Fruit fly (Drosophila melanogaster) whole organism, embryonic: ENCODE measurements around the gene CG4942.

Experiments used
- Antp ChIP-seq: fragments of 200-800 bp; sonication (Bioruptor generic); optimal IDR thresholded peaks from 3 replicates; lab custom pipeline; 2016; ENCODE audit warnings: missing biosample characterization, missing genetic modification characterization
- Atf-2 ChIP-seq: fragments of 200-800 bp; sonication (Bioruptor generic); optimal IDR thresholded peaks from 2 replicates; lab custom pipeline; 2016; ENCODE audit warnings: missing biosample characterization, missing genetic modification characterization
- B-H2 ChIP-seq: fragments of 200-800 bp; sonication (Bioruptor generic); optimal IDR thresholded peaks from 2 replicates; lab custom pipeline; 2018; ENCODE audit warnings: missing biosample characterization, mild to moderate bottlenecking, missing genetic modification characterization
- CG10147 ChIP-seq: fragments of 200-800 bp; sonication (Bioruptor generic); optimal IDR thresholded peaks from 2 replicates; lab custom pipeline; 2019; ENCODE audit warnings: missing biosample characterization, mild to moderate bottlenecking, missing genetic modification characterization, moderate library complexity
- CG10267 ChIP-seq: fragments of 200-800 bp; sonication (Bioruptor generic); optimal IDR thresholded peaks from 2 replicates; lab custom pipeline; 2018; ENCODE audit warnings: missing biosample characterization, mild to moderate bottlenecking, missing genetic modification characterization, moderate library complexity
- CG10274 ChIP-seq: fragments of 200-800 bp; sonication (Bioruptor generic); optimal IDR thresholded peaks from 3 replicates; lab custom pipeline; 2017; ENCODE audit warnings: missing biosample characterization, mild to moderate bottlenecking, missing genetic modification characterization
- CG10979 ChIP-seq: fragments of 200-800 bp; sonication (Bioruptor generic); optimal IDR thresholded peaks from 2 replicates; lab custom pipeline; 2018; ENCODE audit warnings: missing biosample characterization, mild to moderate bottlenecking, missing genetic modification characterization, moderate library complexity
- CG11695 ChIP-seq: fragments of 200-800 bp; sonication (Bioruptor generic); IDR thresholded peaks from 3 replicates; pipeline ENCODE4 v1.3.6; 2022; ENCODE audit warnings: missing biosample characterization, missing genetic modification characterization
- CG11723 ChIP-seq: fragments of 200-800 bp; sonication (Bioruptor generic); optimal IDR thresholded peaks from 2 replicates; lab custom pipeline; 2017; ENCODE audit warnings: missing biosample characterization, mild to moderate bottlenecking, missing genetic modification characterization
- CG1233 ChIP-seq: fragments of 200-800 bp; sonication (Bioruptor generic); optimal IDR thresholded peaks from 4 replicates; lab custom pipeline; 2018; ENCODE audit warnings: missing biosample characterization, mild to moderate bottlenecking, missing genetic modification characterization
- CG13775 ChIP-seq: fragments of 200-800 bp; sonication (Bioruptor generic); optimal IDR thresholded peaks from 3 replicates; lab custom pipeline; 2017; ENCODE audit warnings: missing biosample characterization, mild to moderate bottlenecking, missing genetic modification characterization
- CG14050 ChIP-seq: fragments of 200-800 bp; sonication (Bioruptor generic); IDR thresholded peaks from 3 replicates; pipeline ENCODE4 v1.3.6; 2022; ENCODE audit warnings: missing biosample characterization, missing genetic modification characterization
- CG16779 ChIP-seq: fragments of 200-800 bp; sonication (Bioruptor generic); IDR thresholded peaks from 2 replicates; pipeline ENCODE4 v1.3.6; 2022; ENCODE audit warnings: missing biosample characterization, missing genetic modification characterization
- CG16815 ChIP-seq: fragments of 200-800 bp; sonication (Bioruptor generic); optimal IDR thresholded peaks from 3 replicates; lab custom pipeline; 2017; ENCODE audit warnings: missing biosample characterization, mild to moderate bottlenecking, missing genetic modification characterization
- CG17361 ChIP-seq: fragments of 200-800 bp; sonication (Bioruptor generic); IDR thresholded peaks from 3 replicates; pipeline ENCODE4 v1.3.6; 2022; ENCODE audit warnings: missing biosample characterization, missing genetic modification characterization
- CG17912 ChIP-seq: fragments of 200-800 bp; sonication (Bioruptor generic); optimal IDR thresholded peaks from 2 replicates; lab custom pipeline; 2018; ENCODE audit warnings: missing biosample characterization, mild to moderate bottlenecking, missing genetic modification characterization
- CG18011 ChIP-seq: fragments of 200-800 bp; sonication (Bioruptor generic); optimal IDR thresholded peaks from 2 replicates; lab custom pipeline; 2017; ENCODE audit warnings: missing biosample characterization, missing genetic modification characterization, mild to moderate bottlenecking, moderate library complexity, missing genotype
- CG18764 ChIP-seq: fragments of 200-800 bp; sonication (Bioruptor generic); optimal IDR thresholded peaks from 3 replicates; lab custom pipeline; 2016; ENCODE audit warnings: missing biosample characterization, missing genetic modification characterization
- CG2116 ChIP-seq: fragments of 200-800 bp; sonication (Bioruptor generic); optimal IDR thresholded peaks from 3 replicates; lab custom pipeline; 2018; ENCODE audit warnings: missing biosample characterization, mild to moderate bottlenecking, missing genetic modification characterization
- CG2678 ChIP-seq: fragments of 200-800 bp; sonication (Bioruptor generic); optimal IDR thresholded peaks from 3 replicates; lab custom pipeline; 2019; ENCODE audit warnings: missing biosample characterization, mild to moderate bottlenecking, missing genetic modification characterization, moderate library complexity
- CG30403 ChIP-seq: fragments of 200-800 bp; sonication (Bioruptor generic); optimal IDR thresholded peaks from 3 replicates; lab custom pipeline; 2016; ENCODE audit warnings: missing biosample characterization, missing genetic modification characterization
- CG4404 ChIP-seq: fragments of 200-800 bp; sonication (Bioruptor generic); IDR thresholded peaks from 2 replicates; pipeline ENCODE4 v1.3.6; 2022; ENCODE audit warnings: missing biosample characterization, missing genetic modification characterization
- CG4424 ChIP-seq: fragments of 200-800 bp; sonication (Bioruptor generic); optimal IDR thresholded peaks from 3 replicates; lab custom pipeline; 2016; ENCODE audit warnings: missing biosample characterization, missing genetic modification characterization
- CG5245 ChIP-seq: fragments of 200-800 bp; sonication (Bioruptor generic); optimal IDR thresholded peaks from 3 replicates; lab custom pipeline; 2016; ENCODE audit warnings: missing biosample characterization, missing genetic modification characterization
- CG6813 ChIP-seq: fragments of 200-800 bp; sonication (Bioruptor generic); optimal IDR thresholded peaks from 2 replicates; lab custom pipeline; 2017; ENCODE audit warnings: missing biosample characterization, missing genetic modification characterization, mild to moderate bottlenecking, moderate library complexity, missing genetic modification reagents
- CG8388 ChIP-seq: fragments of 200-800 bp; sonication (Bioruptor generic); optimal IDR thresholded peaks from 2 replicates; lab custom pipeline; 2019; ENCODE audit warnings: missing biosample characterization, mild to moderate bottlenecking, missing genetic modification characterization, moderate library complexity
- CG8478 ChIP-seq: fragments of >200 bp; optimal IDR thresholded peaks from 2 replicates; lab custom pipeline; 2018
- Gsc ChIP-seq: fragments of 200-800 bp; sonication (Bioruptor generic); IDR thresholded peaks from 2 replicates; pipeline ENCODE4 v1.3.6; 2022; ENCODE audit warnings: missing biosample characterization, missing genetic modification characterization
- Hey ChIP-seq: fragments of 200-800 bp; sonication (Bioruptor generic); optimal IDR thresholded peaks from 3 replicates; lab custom pipeline; 2018; ENCODE audit warnings: missing biosample characterization, mild to moderate bottlenecking, missing genetic modification characterization
- Hmx ChIP-seq: fragments of 200-800 bp; sonication (Bioruptor generic); optimal IDR thresholded peaks from 2 replicates; lab custom pipeline; 2016; ENCODE audit warnings: missing biosample characterization, missing genetic modification characterization
- NK7.1 ChIP-seq: fragments of 200-800 bp; sonication (Bioruptor generic); optimal IDR thresholded peaks from 3 replicates; lab custom pipeline; 2016; ENCODE audit warnings: missing biosample characterization, missing genetic modification characterization
- Nf-YB ChIP-seq: fragments of 200-800 bp; sonication (Bioruptor generic); optimal IDR thresholded peaks from 3 replicates; lab custom pipeline; 2019; ENCODE audit warnings: missing biosample characterization, mild to moderate bottlenecking, missing genetic modification characterization, moderate library complexity
- Sin3A ChIP-seq: fragments of >200 bp; optimal IDR thresholded peaks from 2 replicates; lab custom pipeline; 2018
- Sry-β ChIP-seq: fragments of 200-800 bp; sonication (Bioruptor generic); optimal IDR thresholded peaks from 2 replicates; lab custom pipeline; 2018; ENCODE audit warnings: missing biosample characterization, mild to moderate bottlenecking, missing genetic modification characterization, moderate library complexity
- chinmo ChIP-seq: fragments of 200-800 bp; sonication (Bioruptor generic); IDR thresholded peaks from 4 replicates; pipeline ENCODE4 v1.3.6; 2022; ENCODE audit warnings: missing biosample characterization, missing genetic modification characterization; ENCODE audit not compliant: partially characterized antibody
- da ChIP-seq: fragments of 200-800 bp; sonication (Bioruptor generic); optimal IDR thresholded peaks from 2 replicates; lab custom pipeline; 2016; ENCODE audit warnings: missing biosample characterization, missing genetic modification characterization
- dati ChIP-seq: fragments of 200-800 bp; sonication (Bioruptor generic); IDR thresholded peaks from 2 replicates; pipeline ENCODE4 v1.3.6; 2022; ENCODE audit warnings: missing biosample characterization, missing genetic modification characterization
- dmrt99B ChIP-seq: fragments of 200-800 bp; sonication (Bioruptor generic); optimal IDR thresholded peaks from 2 replicates; lab custom pipeline; 2018; ENCODE audit warnings: missing biosample characterization, mild to moderate bottlenecking, missing genetic modification characterization, moderate library complexity
- fd96Cb ChIP-seq: fragments of 200-800 bp; sonication (Bioruptor generic); optimal IDR thresholded peaks from 2 replicates; lab custom pipeline; 2018; ENCODE audit warnings: missing biosample characterization, mild to moderate bottlenecking, missing genetic modification characterization, moderate library complexity
- gcm2 ChIP-seq: fragments of 200-800 bp; sonication (Bioruptor generic); optimal IDR thresholded peaks from 2 replicates; lab custom pipeline; 2016; ENCODE audit warnings: missing biosample characterization, missing genetic modification characterization
- gem ChIP-seq: fragments of 200-800 bp; sonication (Bioruptor generic); optimal IDR thresholded peaks from 2 replicates; lab custom pipeline; 2019; ENCODE audit warnings: missing biosample characterization, mild to moderate bottlenecking, missing genetic modification characterization, moderate library complexity
- gro ChIP-seq: fragments of 200-800 bp; sonication (Bioruptor generic); optimal IDR thresholded peaks from 2 replicates; lab custom pipeline; 2016; ENCODE audit warnings: missing biosample characterization, missing genetic modification characterization
- hb ChIP-seq: fragments of 200-800 bp; sonication (Bioruptor generic); IDR thresholded peaks from 3 replicates; pipeline ENCODE4 v1.3.6; 2022; ENCODE audit warnings: missing biosample characterization, missing genetic modification characterization; ENCODE audit not compliant: partially characterized antibody
- kah ChIP-seq: fragments of 200-800 bp; sonication (Bioruptor generic); optimal IDR thresholded peaks from 2 replicates; lab custom pipeline; 2018; ENCODE audit warnings: missing biosample characterization, mild to moderate bottlenecking, missing genetic modification characterization
- knrl ChIP-seq: fragments of 200-800 bp; sonication (Bioruptor generic); IDR thresholded peaks from 3 replicates; pipeline ENCODE4 v1.3.6; 2022; ENCODE audit warnings: missing biosample characterization, missing genetic modification characterization; ENCODE audit not compliant: partially characterized antibody
- maf-S ChIP-seq: fragments of 200-800 bp; sonication (Bioruptor generic); optimal IDR thresholded peaks from 2 replicates; lab custom pipeline; 2016; ENCODE audit warnings: missing biosample characterization, missing genetic modification characterization
- pnt ChIP-seq: fragments of 200-800 bp; sonication (Bioruptor generic); optimal IDR thresholded peaks from 3 replicates; lab custom pipeline; 2016; ENCODE audit warnings: missing biosample characterization, missing genetic modification characterization
- run ChIP-seq: fragments of 200-800 bp; sonication (Bioruptor generic); optimal IDR thresholded peaks from 3 replicates; lab custom pipeline; 2018; ENCODE audit warnings: missing biosample characterization, mild to moderate bottlenecking, missing genetic modification characterization
- salm ChIP-seq: fragments of 200-800 bp; sonication (Bioruptor generic); optimal IDR thresholded peaks from 2 replicates; lab custom pipeline; 2018; ENCODE audit warnings: missing biosample characterization, mild to moderate bottlenecking, missing genetic modification characterization
- sens ChIP-seq: fragments of 200-800 bp; sonication (Bioruptor generic); peaks from one replicate; lab custom pipeline; 2016; ENCODE audit warnings: missing biosample characterization, missing genetic modification characterization
- sna ChIP-seq: fragments of 200-800 bp; sonication (Bioruptor generic); IDR thresholded peaks from 2 replicates; pipeline ENCODE4 v1.3.6; 2022; ENCODE audit warnings: missing biosample characterization, missing genetic modification characterization; ENCODE audit not compliant: partially characterized antibody
- so ChIP-seq: fragments of 200-800 bp; sonication (Bioruptor generic); IDR thresholded peaks from 3 replicates; pipeline ENCODE4 v1.3.6; 2022; ENCODE audit warnings: missing biosample characterization, missing genetic modification characterization

CG4942 gene

dm6 chr3L:9065997-9066441 lies 6.9 kb upstream of the CG4942 start, which contains the start of gene Argk1 (continued):
- TF ChIP-seq chinmo (GFP tag; lab: Robert Waterston, UW): no peak
- no peak for TF ChIP-seq fd96Cb (tag; lab: Kevin White, UChicago)
- TF ChIP-seq gro (GFP tag; lab: Kevin White, UChicago): no peak
- TF ChIP-seq CG18011 (GFP tag; lab: Kevin White, UChicago): no peak
- TF ChIP-seq CG2116: no peak
- no peak for TF ChIP-seq NK7.1
- no peak for TF ChIP-seq CG10274 (GFP tag; lab: Kevin White, UChicago)
- TF ChIP-seq CG18764 (GFP tag; lab: Kevin White, UChicago): no peak
- no peak for TF ChIP-seq pnt
- TF ChIP-seq dati (GFP tag; lab: Robert Waterston, UW): no peak
- no peak for TF ChIP-seq maf-S
- TF ChIP-seq hb (GFP tag; lab: Robert Waterston, UW): no peak
- no peak for TF ChIP-seq CG11723 (GFP tag; lab: Kevin White, UChicago)
- TF ChIP-seq CG6813 (GFP tag; lab: Kevin White, UChicago): no peak
- no peak for TF ChIP-seq CG4424
- peak; percentile 67; the same call in 2 of the 3 replicates for TF ChIP-seq CG11695 (GFP tag; lab: Robert Waterston, UW)
- no peak for TF ChIP-seq CG5245 (GFP tag; lab: Kevin White, UChicago)
- TF ChIP-seq CG17912 (GFP tag; lab: Kevin White, UChicago): no peak
- TF ChIP-seq CG16815 (GFP tag; lab: Kevin White, UChicago): peak; percentile 11
- TF ChIP-seq Sry-β (GFP tag; lab: Kevin White, UChicago): no peak
- TF ChIP-seq CG10147 (GFP tag; lab: Kevin White, UChicago): no peak
- TF ChIP-seq dmrt99B: peak; percentile 70
- TF ChIP-seq Antp: no peak
- TF ChIP-seq gem: peak; percentile 77
- TF ChIP-seq Gsc (GFP tag; lab: Robert Waterston, UW): no peak
- TF ChIP-seq Hmx (GFP tag; lab: Kevin White, UChicago): no peak
- TF ChIP-seq run (tag; lab: Kevin White, UChicago): no peak
- no peak for TF ChIP-seq da (GFP tag; lab: Kevin White, UChicago)
- peak; percentile 51; the same call in 1 of the 3 replicates for TF ChIP-seq so (GFP tag; lab: Robert Waterston, UW)
- peak; percentile 76 for TF ChIP-seq sens (GFP tag; lab: Kevin White, UChicago)
- no peak for TF ChIP-seq CG10979
- TF ChIP-seq CG2678 (tag; lab: Kevin White, UChicago): peak; percentile 62
- TF ChIP-seq CG8478 (lab: Kevin White, UChicago): no peak
- no peak for TF ChIP-seq Hey (tag; lab: Kevin White, UChicago)
- no peak for TF ChIP-seq knrl (GFP tag; lab: Robert Waterston, UW)
- TF ChIP-seq CG13775 (GFP tag; lab: Kevin White, UChicago): peak; percentile 28
- no peak for TF ChIP-seq Sin3A (lab: Kevin White, UChicago)
- TF ChIP-seq Nf-YB: peak; percentile 24
- no peak for TF ChIP-seq sna (GFP tag; lab: Robert Waterston, UW)
- TF ChIP-seq CG4404: 0 out of 2 replicates have a peak, but pooled peaks have one; percentile 19
- peak; percentile 46 for TF ChIP-seq CG30403 (GFP tag; lab: Kevin White, UChicago)
- peak; percentile 14 for TF ChIP-seq CG8388 (GFP tag; lab: Kevin White, UChicago)
- no peak for TF ChIP-seq CG1233
- TF ChIP-seq CG10267 (tag; lab: Kevin White, UChicago): peak; percentile 4
- TF ChIP-seq CG14050 (GFP tag; lab: Robert Waterston, UW): peak; percentile 32; the same call in 1 of the 3 replicates
- TF ChIP-seq kah (GFP tag; lab: Kevin White, UChicago): no peak
- TF ChIP-seq CG17361 (GFP tag; lab: Robert Waterston, UW): peak; percentile 62
- no peak for TF ChIP-seq salm (tag; lab: Kevin White, UChicago)
- no peak for TF ChIP-seq gcm2 (GFP tag; lab: Kevin White, UChicago)
- TF ChIP-seq B-H2 (GFP tag; lab: Kevin White, UChicago): peak; percentile 30
- no peak for TF ChIP-seq CG16779 (GFP tag; lab: Robert Waterston, UW)
- no peak for TF ChIP-seq Atf-2 (GFP tag; lab: Kevin White, UChicago)
